Fruit fly (Drosophila melanogaster) whole organism, prepupa: ENCODE results near the gene CG5846.

ENCODE experiments used
- Blimp-1 ChIP-seq: fragments of 200-800 bp; sonication (Bioruptor generic); optimal IDR thresholded peaks from 3 replicates; lab custom pipeline; 2017; ENCODE audit warnings: missing biosample characterization, missing genetic modification characterization, mild to moderate bottlenecking, moderate library complexity, missing genetic modification reagents
- CG10631 ChIP-seq: fragments of 200-800 bp; sonication (Bioruptor generic); optimal IDR thresholded peaks from 2 replicates; lab custom pipeline; 2016; ENCODE audit warnings: missing biosample characterization, missing genetic modification characterization
- CG10669 ChIP-seq: fragments of 200-800 bp; sonication (Bioruptor generic); optimal IDR thresholded peaks from 3 replicates; lab custom pipeline; 2018; ENCODE audit warnings: missing biosample characterization, mild to moderate bottlenecking, missing genetic modification characterization, moderate library complexity
- CG11294 ChIP-seq: fragments of 200-800 bp; sonication (Bioruptor generic); IDR thresholded peaks from 2 replicates; pipeline ENCODE4 v1.3.6; 2022; ENCODE audit warnings: missing biosample characterization, missing genetic modification characterization
- CG11762 ChIP-seq: fragments of 200-800 bp; sonication (Bioruptor generic); optimal IDR thresholded peaks from 3 replicates; lab custom pipeline; 2016; ENCODE audit warnings: missing biosample characterization, missing genetic modification characterization; ENCODE audit not compliant: insufficient read depth
- CG15336 ChIP-seq: fragments of 200-800 bp; sonication (Bioruptor generic); IDR thresholded peaks from 2 replicates; pipeline ENCODE4 v1.3.6; 2022; ENCODE audit warnings: missing biosample characterization, missing genetic modification characterization
- CG1621 ChIP-seq: fragments of 200-800 bp; sonication (Bioruptor generic); optimal IDR thresholded peaks from 3 replicates; lab custom pipeline; 2018; ENCODE audit warnings: missing biosample characterization, mild to moderate bottlenecking, missing genetic modification characterization
- CG16779 ChIP-seq: fragments of 200-800 bp; sonication (Bioruptor generic); optimal IDR thresholded peaks from 3 replicates; lab custom pipeline; 2017; ENCODE audit warnings: missing biosample characterization, mild to moderate bottlenecking, missing genetic modification characterization
- CG3032 ChIP-seq: fragments of 200-800 bp; optimal IDR thresholded peaks from 2 replicates; lab custom pipeline; 2019; ENCODE audit warnings: missing biosample characterization, mild to moderate bottlenecking, missing genetic modification characterization, moderate library complexity
- CG32006 ChIP-seq: fragments of 200-800 bp; sonication (Bioruptor generic); optimal IDR thresholded peaks from 3 replicates; lab custom pipeline; 2017; ENCODE audit warnings: missing biosample characterization, mild to moderate bottlenecking, missing genetic modification characterization
- CG34406 ChIP-seq: fragments of 200-800 bp; sonication (Bioruptor generic); optimal IDR thresholded peaks from 3 replicates; lab custom pipeline; 2016; ENCODE audit warnings: missing biosample characterization, missing genetic modification characterization
- CG3919 ChIP-seq: fragments of 200-800 bp; sonication (Bioruptor generic); optimal IDR thresholded peaks from 3 replicates; lab custom pipeline; 2016; ENCODE audit warnings: missing biosample characterization, missing genetic modification characterization
- CG6163 ChIP-seq: fragments of 200-800 bp; sonication (Bioruptor generic); IDR thresholded peaks from 3 replicates; pipeline ENCODE4 v1.3.6; 2022; ENCODE audit warnings: missing biosample characterization, missing genetic modification characterization
- CG6792 ChIP-seq: fragments of 200-800 bp; sonication (Bioruptor generic); optimal IDR thresholded peaks from 3 replicates; lab custom pipeline; 2016; ENCODE audit warnings: missing biosample characterization, missing genetic modification characterization
- CG7368 ChIP-seq: fragments of 200-800 bp; sonication (Bioruptor generic); optimal IDR thresholded peaks from 3 replicates; lab custom pipeline; 2016; ENCODE audit warnings: missing biosample characterization, missing genetic modification characterization
- CG8319 ChIP-seq: fragments of 200-800 bp; sonication (Bioruptor generic); optimal IDR thresholded peaks from 3 replicates; lab custom pipeline; 2016; ENCODE audit warnings: missing biosample characterization, missing genetic modification characterization
- CG8632 ChIP-seq: fragments of 200-800 bp; sonication (Bioruptor generic); optimal IDR thresholded peaks from 3 replicates; lab custom pipeline; 2016; ENCODE audit warnings: missing biosample characterization, missing genetic modification characterization
- CG9139 ChIP-seq: fragments of 200-800 bp; sonication (Bioruptor generic); optimal IDR thresholded peaks from 3 replicates; lab custom pipeline; 2017; ENCODE audit warnings: missing biosample characterization, mild to moderate bottlenecking, missing genetic modification characterization
- Eip75B ChIP-seq: fragments of 200-800 bp; sonication (Bioruptor generic); optimal IDR thresholded peaks from 3 replicates; lab custom pipeline; 2016; ENCODE audit warnings: missing biosample characterization, missing genetic modification characterization
- Eip93F ChIP-seq: fragments of 200-800 bp; sonication (Bioruptor generic); optimal IDR thresholded peaks from 2 replicates; lab custom pipeline; 2016; ENCODE audit warnings: missing biosample characterization, mild to moderate bottlenecking, missing genetic modification characterization
- Ets21C ChIP-seq: fragments of 200-800 bp; sonication (Bioruptor generic); optimal IDR thresholded peaks from 3 replicates; lab custom pipeline; 2016; ENCODE audit warnings: missing biosample characterization, missing genetic modification characterization
- Ets96B ChIP-seq: fragments of 200-800 bp; optimal IDR thresholded peaks from 2 replicates; lab custom pipeline; 2019; ENCODE audit warnings: missing biosample characterization, mild to moderate bottlenecking, missing genetic modification characterization, moderate library complexity
- Gug ChIP-seq: fragments of 200-800 bp; sonication (Bioruptor generic); IDR thresholded peaks from 2 replicates; pipeline ENCODE4 v1.3.6; 2022; ENCODE audit warnings: missing biosample characterization, missing genetic modification characterization
- Hr38 ChIP-seq: sonication (Bioruptor generic); optimal IDR thresholded peaks from 2 replicates; lab custom pipeline; 2016; ENCODE audit warnings: missing biosample characterization, missing genetic modification characterization
- Hr39 ChIP-seq: fragments of 200-800 bp; sonication (Bioruptor generic); optimal IDR thresholded peaks from 2 replicates; lab custom pipeline; 2016; ENCODE audit warnings: missing biosample characterization, missing genetic modification characterization
- Lpt ChIP-seq: fragments of 200-800 bp; sonication (Bioruptor generic); optimal IDR thresholded peaks from 3 replicates; lab custom pipeline; 2016; ENCODE audit warnings: missing biosample characterization, missing genetic modification characterization
- Met ChIP-seq: fragments of 200-800 bp; sonication (Bioruptor generic); optimal IDR thresholded peaks from 3 replicates; lab custom pipeline; 2016; ENCODE audit warnings: missing biosample characterization, missing genetic modification characterization
- OdsH ChIP-seq: fragments of 200-800 bp; sonication (Bioruptor generic); optimal IDR thresholded peaks from 3 replicates; lab custom pipeline; 2016; ENCODE audit warnings: missing biosample characterization, missing genetic modification characterization
- Smox ChIP-seq: fragments of 200-800 bp; sonication (Bioruptor generic); optimal IDR thresholded peaks from 3 replicates; lab custom pipeline; 2016; ENCODE audit warnings: missing biosample characterization, missing genetic modification characterization
- Sox102F ChIP-seq: fragments of 200-800 bp; sonication (Bioruptor generic); optimal IDR thresholded peaks from 2 replicates; lab custom pipeline; 2016; ENCODE audit warnings: missing biosample characterization, mild to moderate bottlenecking, missing genetic modification characterization
- Sox15 ChIP-seq: fragments of 200-800 bp; sonication (Bioruptor generic); optimal IDR thresholded peaks from 3 replicates; lab custom pipeline; 2016; ENCODE audit warnings: missing biosample characterization, missing genetic modification characterization
- achi ChIP-seq: fragments of 200-800 bp; sonication (Bioruptor generic); optimal IDR thresholded peaks from 3 replicates; lab custom pipeline; 2016; ENCODE audit warnings: missing biosample characterization, missing genetic modification characterization
- acj6 ChIP-seq: fragments of 200-800 bp; sonication (Bioruptor generic); optimal IDR thresholded peaks from 3 replicates; lab custom pipeline; 2016; ENCODE audit warnings: missing biosample characterization, missing genetic modification characterization
- dac ChIP-seq: fragments of 200-800 bp; sonication (Bioruptor generic); optimal IDR thresholded peaks from 2 replicates; lab custom pipeline; 2017; ENCODE audit warnings: missing biosample characterization, mild to moderate bottlenecking, missing genetic modification characterization
- dsx ChIP-seq: fragments of 200-800 bp; optimal IDR thresholded peaks from 3 replicates; lab custom pipeline; 2019; ENCODE audit warnings: missing biosample characterization, mild to moderate bottlenecking, missing genetic modification characterization, moderate library complexity; ENCODE audit not compliant: poor library complexity, severe bottlenecking
- esn ChIP-seq: fragments of 200-800 bp; sonication (Bioruptor generic); optimal IDR thresholded peaks from 2 replicates; lab custom pipeline; 2016; ENCODE audit warnings: missing biosample characterization, mild to moderate bottlenecking, missing genetic modification characterization, moderate library complexity
- fd59A ChIP-seq: fragments of 200-800 bp; sonication (Bioruptor generic); optimal IDR thresholded peaks from 2 replicates; lab custom pipeline; 2017; ENCODE audit warnings: missing biosample characterization, mild to moderate bottlenecking, missing genetic modification characterization, missing genetic modification reagents
- fd85E ChIP-seq: fragments of 200-800 bp; sonication (Bioruptor generic); optimal IDR thresholded peaks from 3 replicates; lab custom pipeline; 2016; ENCODE audit warnings: missing biosample characterization, missing genetic modification characterization
- fkh ChIP-seq: fragments of 200-800 bp; sonication (Bioruptor generic); optimal IDR thresholded peaks from 3 replicates; lab custom pipeline; 2017; ENCODE audit warnings: missing biosample characterization, mild to moderate bottlenecking, missing genetic modification characterization, moderate library complexity
- net ChIP-seq: fragments of 200-800 bp; sonication (Bioruptor generic); optimal IDR thresholded peaks from 3 replicates; lab custom pipeline; 2016; ENCODE audit warnings: missing biosample characterization, missing genetic modification characterization
- pdm3 ChIP-seq: fragments of 200-800 bp; sonication (Bioruptor generic); optimal IDR thresholded peaks from 3 replicates; lab custom pipeline; 2016; ENCODE audit warnings: missing biosample characterization, missing genetic modification characterization
- salr ChIP-seq, 2 experiments: fragments of 200-800 bp; sonication (Bioruptor generic); optimal IDR thresholded peaks; 3 replicates each; lab custom pipeline; 2016 to 2018; ENCODE audit warnings: missing biosample characterization in 2 of 2, missing genetic modification characterization in 2 of 2, mild to moderate bottlenecking in 1 of 2
- spab ChIP-seq: fragments of 200-800 bp; sonication (Bioruptor generic); optimal IDR thresholded peaks from 2 replicates; lab custom pipeline; 2017; ENCODE audit warnings: missing biosample characterization, mild to moderate bottlenecking, missing genetic modification characterization, missing genetic modification reagents
- ss ChIP-seq, 2 experiments: fragments of 200-800 bp; sonication (Bioruptor generic); optimal IDR thresholded peaks; 2 replicates in 1 of 2; 3 replicates in 1 of 2; lab custom pipeline; 2017 to 2018; ENCODE audit warnings: mild to moderate bottlenecking in 2 of 2, missing biosample characterization in 2 of 2, missing genetic modification characterization in 2 of 2, moderate library complexity in 1 of 2
- svp ChIP-seq: fragments of 200-800 bp; sonication (Bioruptor generic); peaks from one replicate; lab custom pipeline; 2016; ENCODE audit warnings: missing biosample characterization, missing genetic modification characterization

CG5846 gene

DNA sequence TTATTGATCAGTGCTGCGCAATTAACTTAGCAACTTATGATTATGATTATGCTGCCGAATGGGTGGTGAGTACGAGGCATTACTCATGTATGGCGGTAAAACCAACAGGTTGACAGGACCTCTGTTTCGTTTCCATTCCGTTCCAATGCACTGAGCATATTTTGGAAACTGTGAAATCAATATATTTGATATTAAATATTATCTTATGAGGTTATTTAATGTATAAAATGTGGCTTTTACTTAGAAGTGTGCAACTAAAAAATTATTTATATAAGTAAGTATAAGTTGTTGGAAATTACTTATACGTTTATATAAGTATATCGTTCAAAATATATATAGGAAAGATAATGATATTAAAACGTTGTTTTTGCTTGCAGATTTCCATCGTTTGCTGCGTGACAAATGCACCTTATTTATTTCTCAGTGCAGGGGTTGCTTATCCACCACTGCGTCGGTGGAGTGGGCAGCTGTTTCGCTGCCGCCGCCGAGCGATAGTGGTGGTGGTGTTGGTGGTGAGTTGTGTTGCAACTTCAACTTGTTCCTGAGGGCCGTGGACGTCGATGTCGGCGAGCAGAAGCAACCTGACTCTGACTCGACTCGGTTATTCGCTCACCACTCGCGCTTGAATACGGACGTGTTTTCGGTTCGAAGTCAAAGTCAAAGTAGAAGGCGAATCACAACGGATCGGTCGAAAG lies 27.2 kb upstream of the CG5846 start, which contains the start of gene bib (continued):
- peak; percentile 93 for TF ChIP-seq Ets96B (tag; lab: Kevin White, UChicago)
- peak; percentile 92 for TF ChIP-seq CG34406 (GFP tag; lab: Kevin White, UChicago)
- peak; percentile 90 for TF ChIP-seq esn (GFP tag; lab: Kevin White, UChicago)
- peak; percentile 38 for TF ChIP-seq dac (GFP tag; lab: Kevin White, UChicago)
- peak; percentile 88 for TF ChIP-seq CG6792
- peak; percentile 88 to 91 for TF ChIP-seq ss (GFP tag; optimal IDR thresholded peaks at IDR 0.05; lab: Kevin White, UChicago)
- TF ChIP-seq acj6 (GFP tag; lab: Kevin White, UChicago), result peak; percentile 90
- peak; percentile 90 for TF ChIP-seq CG10669
- TF ChIP-seq pdm3 (GFP tag; lab: Kevin White, UChicago), result peak; percentile 82
- peak; percentile 92 for TF ChIP-seq CG32006
- peak; percentile 50 for TF ChIP-seq Ets21C (GFP tag; lab: Kevin White, UChicago)
- peak; percentile 90 for TF ChIP-seq net (GFP tag; lab: Kevin White, UChicago)
- peak; percentile 93 for TF ChIP-seq CG10631
- TF ChIP-seq Hr38 (GFP tag; lab: Kevin White, UChicago), result no peak
- TF ChIP-seq CG9139 (GFP tag; lab: Kevin White, UChicago), result peak; percentile 86
- TF ChIP-seq salr (GFP tag; optimal IDR thresholded peaks at IDR 0.05; lab: Kevin White, UChicago), result peak; percentile 76 to 93
- TF ChIP-seq Lpt (GFP tag; lab: Kevin White, UChicago), result peak; percentile 85
- TF ChIP-seq CG8632 (GFP tag; lab: Kevin White, UChicago), result peak; percentile 90

- TF ChIP-seq Eip93F (GFP tag; lab: Kevin White, UChicago) (peak; percentile 44), CG9139 (GFP tag; lab: Kevin White, UChicago) (peak; percentile 40), Gug (no peak), fkh (no peak), CG8319 (GFP tag; lab: Kevin White, UChicago) (peak; percentile 68), Lpt (GFP tag; lab: Kevin White, UChicago) (no peak), CG11762 (GFP tag; lab: Kevin White, UChicago) (peak; percentile 42), fd85E (peak; percentile 37), CG3919 (GFP tag; lab: Kevin White, UChicago) (peak; percentile 77), acj6 (GFP tag; lab: Kevin White, UChicago) (peak; percentile 84), CG10631 (peak; percentile 65), Sox102F (GFP tag; lab: Kevin White, UChicago) (peak; percentile 68), svp (GFP tag; lab: Kevin White, UChicago) (peak; percentile 92), Ets21C (GFP tag; lab: Kevin White, UChicago) (peak; percentile 45), fd59A (peak; percentile 16), Hr39 (GFP tag; lab: Kevin White, UChicago) (peak; percentile 53), Ets96B (tag; lab: Kevin White, UChicago) (peak; percentile 73), CG15336 (GFP tag; lab: Robert Waterston, UW) (no peak), ss (GFP tag; optimal IDR thresholded peaks at IDR 0.05; lab: Kevin White, UChicago) (peak; percentile 52 to 81), CG11294 (GFP tag; lab: Robert Waterston, UW) (no peak), CG1621 (tag; lab: Kevin White, UChicago) (no peak), Met (GFP tag; lab: Kevin White, UChicago) (peak; percentile 92), CG34406 (GFP tag; lab: Kevin White, UChicago) (peak; percentile 75), CG16779 (tag; lab: Kevin White, UChicago) (peak; percentile 63), CG7368 (GFP tag; lab: Kevin White, UChicago) (peak; percentile 63), Smox (peak; percentile 83), achi (GFP tag; lab: Kevin White, UChicago) (peak; percentile 71), net (GFP tag; lab: Kevin White, UChicago) (peak; percentile 70), OdsH (GFP tag; lab: Kevin White, UChicago) (peak; percentile 56), Hr38 (GFP tag; lab: Kevin White, UChicago) (no peak), CG3032 (tag; lab: Kevin White, UChicago) (peak; percentile 72), dac (GFP tag; lab: Kevin White, UChicago) (no peak), CG10669 (peak; percentile 65), Sox15 (peak; percentile 59), CG8632 (GFP tag; lab: Kevin White, UChicago) (peak; percentile 68), CG6163 (GFP tag; lab: Robert Waterston, UW) (no peak; the same call in 2 of the 3 replicates), spab (peak; percentile 59), CG32006 (peak; percentile 5), Eip75B (GFP tag; lab: Kevin White, UChicago) (peak; percentile 69), esn (GFP tag; lab: Kevin White, UChicago) (peak; percentile 81), dsx (GFP tag; lab: Kevin White, UChicago) (peak; percentile 69), Blimp-1 (GFP tag; lab: Kevin White, UChicago) (peak; percentile 55)
Measured at dm6 chr2L:9982516-9982915, 25.5 kb upstream of the CG5846 start.
